Worm (Caenorhabditis elegans) whole organism, L4/young adult: ENCODE results near the gene pitr-4.

Source experiments
- W03F9.2 ChIP-seq: fragments of 150-350 bp; optimal IDR thresholded peaks from 2 replicates; lab custom pipeline; 2014; ENCODE audit warnings: missing biosample characterization, missing genetic modification characterization
- dao-5 ChIP-seq: sonication (generic microtip); optimal IDR thresholded peaks from 2 replicates; lab custom pipeline; 2016; ENCODE audit warnings: missing genotype, missing genetic modification characterization, moderate library complexity, missing compliant biosample characterization
- him-1 ChIP-seq: sonication (generic microtip); optimal IDR thresholded peaks from 2 replicates; lab custom pipeline; 2016; ENCODE audit warnings: missing genotype, missing genetic modification reagents, missing genetic modification characterization, missing compliant biosample characterization

- TF ChIP-seq W03F9.2 (tag; lab: Kevin White, UChicago) (no peak), dao-5 (tag; lab: Kevin White, UChicago) (no peak), him-1 (tag; lab: Kevin White, UChicago) (no peak)
These were observed 41.6 kb downstream of the pitr-4 start, which contains the start of gene idpc-6 for ce11 chrV:9619850-9620249.
